Worm (Caenorhabditis elegans): ENCODE measurements around the gene sec-20.

sec-20 gene

DNA sequence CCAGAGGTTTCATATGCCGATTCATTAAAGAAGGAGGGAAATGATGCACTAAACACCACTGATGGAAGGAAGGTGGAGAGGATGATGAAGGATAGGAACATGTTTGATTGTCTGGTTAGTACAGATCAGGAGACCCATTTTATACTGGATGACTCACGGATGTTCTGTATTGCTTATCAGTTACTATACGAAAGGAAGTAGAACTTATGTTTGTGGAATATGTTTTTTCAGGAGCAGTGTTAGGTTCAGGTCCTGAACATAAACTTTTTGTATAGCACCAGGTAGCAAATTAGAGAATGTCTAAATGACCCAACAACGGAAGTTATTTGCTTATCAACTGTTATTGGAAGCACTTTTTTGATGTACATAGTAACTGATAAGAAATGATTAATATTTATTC is 16.2 kb upstream of the sec-20 start, which contains the start of gene clec-148:
Gene clec-148, minus strand, starts transcription at position 101 of the 400 bp plus-strand sequence.
- TF ChIP-seq ceh-36 (tag; optimal IDR thresholded peaks at IDR 0.05) = no peak
- TF ChIP-seq aly-1 (tag; optimal IDR thresholded peaks at IDR 0.05) = no peak
- TF ChIP-seq hmg-4 (GFP tag; optimal IDR thresholded peaks at IDR 0.05) = no peak
- no peak for TF ChIP-seq hmbx-1 (tag; optimal IDR thresholded peaks at IDR 0.05)
- no peak for TF ChIP-seq tbx-11 (GFP tag; IDR thresholded peaks at IDR 0.05)
- no peak for TF ChIP-seq ceh-13 (GFP tag; optimal IDR thresholded peaks at IDR 0.05)
- no peak for TF ChIP-seq F13C5.2 (tag; optimal IDR thresholded peaks at IDR 0.05)
- no peak for TF ChIP-seq ama-1 (optimal IDR thresholded peaks at IDR 0.05)
- TF ChIP-seq tbx-37 (GFP tag; conservative IDR thresholded peaks at IDR 0.05) = no peak
- no peak for TF ChIP-seq ets-7 (tag; optimal IDR thresholded peaks at IDR 0.05)
- TF ChIP-seq scrt-1 (GFP tag; IDR thresholded peaks at IDR 0.05) = no peak
- no peak for TF ChIP-seq B0310.2 (tag; optimal IDR thresholded peaks at IDR 0.05)
- no peak for TF ChIP-seq hnd-1 (tag; optimal IDR thresholded peaks at IDR 0.05)
- no peak for TF ChIP-seq tra-4 (tag; optimal IDR thresholded peaks at IDR 0.05)
- no peak for TF ChIP-seq pes-1 (GFP tag; IDR thresholded peaks at IDR 0.05)
- TF ChIP-seq sea-1 (GFP tag; conservative IDR thresholded peaks at IDR 0.05) = no peak
- TF ChIP-seq flt-1 (GFP tag; IDR thresholded peaks at IDR 0.05) = no peak

DNA sequence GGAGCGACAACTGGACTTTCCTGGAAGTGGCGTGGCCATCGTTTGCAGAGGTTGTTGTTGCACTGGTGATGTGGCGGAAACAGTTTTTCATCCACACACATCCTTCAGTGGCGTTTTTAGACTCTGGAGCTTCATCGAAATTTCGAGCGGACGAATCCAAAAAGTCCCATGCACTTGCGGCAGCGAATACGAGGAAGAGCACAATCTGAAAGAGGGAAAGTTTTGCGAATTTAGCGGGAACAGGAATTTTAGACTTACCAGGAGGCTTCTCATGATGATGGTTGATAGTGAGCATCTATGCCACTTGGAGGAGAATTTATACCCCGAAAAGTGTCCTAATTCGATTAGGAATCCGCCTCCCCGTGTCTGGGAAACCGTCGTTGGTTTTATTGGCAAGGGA is 14.2 kb upstream of the sec-20 start, which contains the start of gene F40G9.14:
Gene F40G9.14, minus strand, starts transcription at position 101 of the 400 bp plus-strand sequence.
- TF ChIP-seq ceh-13 (GFP tag; optimal IDR thresholded peaks at IDR 0.05) (no peak), hnd-1 (tag; optimal IDR thresholded peaks at IDR 0.05) (no peak), aly-1 (tag; optimal IDR thresholded peaks at IDR 0.05) (no peak), tbx-37 (GFP tag; conservative IDR thresholded peaks at IDR 0.05) (no peak), tra-4 (tag; optimal IDR thresholded peaks at IDR 0.05) (no peak), ama-1 (optimal IDR thresholded peaks at IDR 0.05) (no peak), scrt-1 (GFP tag; IDR thresholded peaks at IDR 0.05) (no peak), hmbx-1 (tag; optimal IDR thresholded peaks at IDR 0.05) (no peak), ceh-36 (tag; optimal IDR thresholded peaks at IDR 0.05) (no peak), tbx-11 (GFP tag; IDR thresholded peaks at IDR 0.05) (no peak), sea-1 (GFP tag; conservative IDR thresholded peaks at IDR 0.05) (no peak), ets-7 (tag; optimal IDR thresholded peaks at IDR 0.05) (no peak), flt-1 (GFP tag; IDR thresholded peaks at IDR 0.05) (no peak), B0310.2 (tag; optimal IDR thresholded peaks at IDR 0.05) (no peak), hmg-4 (GFP tag; optimal IDR thresholded peaks at IDR 0.05) (no peak)

DNA sequence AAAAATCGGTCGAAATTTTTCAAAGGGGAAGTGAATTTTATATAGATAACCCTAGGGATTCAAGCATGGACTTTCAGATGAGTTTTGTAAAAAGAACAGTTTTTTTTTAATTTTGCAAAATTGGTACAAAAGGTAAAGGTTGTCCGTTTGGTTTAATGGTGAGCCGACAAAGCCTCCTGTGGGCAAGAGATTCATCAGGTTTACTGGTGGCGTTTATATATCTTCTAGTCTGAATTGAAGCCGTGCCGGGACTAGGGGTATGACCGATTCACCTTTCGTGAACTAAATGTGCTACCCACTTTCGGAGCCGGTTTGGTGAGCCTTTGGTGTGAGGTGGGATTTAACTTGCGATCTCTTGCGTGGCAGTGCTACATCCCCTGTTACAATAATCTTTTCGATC is 13.8 kb upstream of the sec-20 start:
- TF ChIP-seq ama-1 (optimal IDR thresholded peaks at IDR 0.05) (peak; percentile 91), hnd-1 (tag; optimal IDR thresholded peaks at IDR 0.05) (no peak), sea-1 (GFP tag; conservative IDR thresholded peaks at IDR 0.05) (peak; percentile 67; the same call in 1 of the 2 replicates), F13C5.2 (tag; optimal IDR thresholded peaks at IDR 0.05) (no peak)

DNA sequence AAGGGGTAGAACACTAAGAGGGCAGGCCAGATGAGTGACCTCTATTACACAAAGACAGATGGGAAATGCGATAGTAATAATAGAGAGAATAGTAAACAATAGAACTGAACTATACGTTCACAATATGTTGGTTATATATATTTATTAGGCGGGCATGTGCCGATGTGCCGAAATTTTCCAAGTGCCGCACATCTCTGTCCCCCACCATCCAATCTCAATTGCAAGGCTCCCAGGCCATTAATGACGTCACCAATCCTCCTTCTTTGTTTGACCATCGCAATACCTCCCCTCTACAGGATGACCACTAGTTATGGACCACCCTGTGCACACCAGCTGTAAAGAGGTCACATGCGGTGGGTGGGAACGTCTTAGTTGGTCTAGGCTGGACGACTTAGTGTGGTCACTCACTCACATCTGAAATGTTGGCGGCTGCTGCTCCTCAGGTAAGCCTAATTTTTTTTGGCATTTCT is 12.7 kb upstream of the sec-20 start, which contains the start of gene F40G9.6:
Gene F40G9.6, plus strand, starts transcription at position 420 of the 470 bp plus-strand sequence.
- TF ChIP-seq tbx-11 (GFP tag; IDR thresholded peaks at IDR 0.05) (0 out of 2 replicates have a peak, but pooled peaks have one; percentile 37), hmg-4 (GFP tag; optimal IDR thresholded peaks at IDR 0.05) (peak; percentile 60), ama-1 (optimal IDR thresholded peaks at IDR 0.05) (no peak), ceh-36 (tag; optimal IDR thresholded peaks at IDR 0.05) (no peak)

DNA sequence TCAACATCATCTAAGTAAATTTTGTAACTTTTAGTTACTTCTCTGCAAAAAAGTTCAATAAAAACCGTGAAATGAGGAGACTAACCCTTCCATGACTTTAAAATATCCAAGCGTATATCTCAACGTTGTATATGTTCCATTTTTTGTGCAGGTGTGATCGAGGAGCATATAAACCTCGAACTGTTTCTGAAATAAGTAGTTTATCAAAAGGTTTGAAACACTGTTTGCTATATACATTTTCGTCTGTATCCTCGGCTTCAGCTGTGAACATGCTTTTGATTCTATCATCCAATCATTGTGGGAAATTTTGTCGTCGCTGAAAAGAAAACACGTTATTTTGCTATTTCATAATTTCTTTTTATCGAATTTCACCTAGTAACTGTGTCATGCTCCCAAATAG is 10.9 kb upstream of the sec-20 start, which contains the start of gene F40G9.5:
Gene F40G9.5, plus strand, starts transcription at position 301 of the 400 bp plus-strand sequence.
- TF ChIP-seq sea-1 (GFP tag; conservative IDR thresholded peaks at IDR 0.05) (no peak), aly-1 (tag; optimal IDR thresholded peaks at IDR 0.05) (no peak), F13C5.2 (tag; optimal IDR thresholded peaks at IDR 0.05) (no peak), ceh-13 (GFP tag; optimal IDR thresholded peaks at IDR 0.05) (no peak), tra-4 (tag; optimal IDR thresholded peaks at IDR 0.05) (no peak), hnd-1 (tag; optimal IDR thresholded peaks at IDR 0.05) (no peak), ceh-36 (tag; optimal IDR thresholded peaks at IDR 0.05) (no peak), hmbx-1 (tag; optimal IDR thresholded peaks at IDR 0.05) (no peak), scrt-1 (GFP tag; IDR thresholded peaks at IDR 0.05) (no peak), flt-1 (GFP tag; IDR thresholded peaks at IDR 0.05) (no peak), B0310.2 (tag; optimal IDR thresholded peaks at IDR 0.05) (no peak), tbx-11 (GFP tag; IDR thresholded peaks at IDR 0.05) (no peak), tbx-37 (GFP tag; conservative IDR thresholded peaks at IDR 0.05) (no peak), hmg-4 (GFP tag; optimal IDR thresholded peaks at IDR 0.05) (no peak), ets-7 (tag; optimal IDR thresholded peaks at IDR 0.05) (no peak), pes-1 (GFP tag; IDR thresholded peaks at IDR 0.05) (no peak)

DNA sequence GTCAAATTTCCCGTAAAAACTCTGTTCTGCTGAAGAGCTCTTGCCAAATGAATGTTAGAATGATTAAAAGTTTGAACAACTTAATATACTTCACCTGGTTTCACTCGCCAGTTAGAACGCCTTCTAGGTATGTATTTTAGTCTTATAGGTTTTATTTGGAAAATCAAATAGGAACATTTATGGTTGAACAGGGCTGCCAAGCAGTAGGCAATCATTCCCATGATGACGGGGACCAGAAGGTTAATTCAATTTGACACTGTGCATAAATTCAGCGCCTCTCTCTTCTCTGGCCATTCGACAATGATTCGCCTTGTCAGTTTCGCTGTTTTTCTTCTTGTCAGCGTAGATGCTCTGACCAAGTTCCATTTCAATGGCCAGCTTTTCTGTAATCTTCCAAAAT is 9.8 kb upstream of the sec-20 start, which contains the start of gene F40G9.15:
Gene F40G9.15, plus strand, starts transcription at position 301 of the 400 bp plus-strand sequence.
- TF ChIP-seq ceh-13 (GFP tag; optimal IDR thresholded peaks at IDR 0.05) = peak; percentile 12
- TF ChIP-seq ama-1 (optimal IDR thresholded peaks at IDR 0.05) = no peak

DNA sequence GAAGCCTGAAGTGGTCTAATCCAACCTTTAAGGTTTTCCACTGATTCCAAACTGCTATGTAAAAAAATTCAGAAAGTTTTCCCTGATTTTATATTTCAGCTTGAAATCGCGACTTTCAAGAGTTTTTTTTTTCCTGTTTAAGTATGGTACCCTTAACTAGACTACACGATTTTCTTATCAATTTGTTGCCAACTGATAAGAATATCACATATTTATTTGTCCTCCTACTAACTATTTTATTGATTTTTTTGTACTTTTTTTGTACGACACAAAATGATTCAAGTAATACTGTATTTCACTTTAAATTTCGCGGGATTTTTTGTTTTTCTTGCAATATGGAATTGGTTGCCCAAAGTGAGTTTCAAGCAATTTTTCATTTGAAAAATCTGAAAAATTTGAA is 8.8 kb upstream of the sec-20 start:
- TF ChIP-seq aly-1 (tag; optimal IDR thresholded peaks at IDR 0.05) (no peak), scrt-1 (GFP tag; IDR thresholded peaks at IDR 0.05) (no peak), hnd-1 (tag; optimal IDR thresholded peaks at IDR 0.05) (no peak), tra-4 (tag; optimal IDR thresholded peaks at IDR 0.05) (no peak)

DNA sequence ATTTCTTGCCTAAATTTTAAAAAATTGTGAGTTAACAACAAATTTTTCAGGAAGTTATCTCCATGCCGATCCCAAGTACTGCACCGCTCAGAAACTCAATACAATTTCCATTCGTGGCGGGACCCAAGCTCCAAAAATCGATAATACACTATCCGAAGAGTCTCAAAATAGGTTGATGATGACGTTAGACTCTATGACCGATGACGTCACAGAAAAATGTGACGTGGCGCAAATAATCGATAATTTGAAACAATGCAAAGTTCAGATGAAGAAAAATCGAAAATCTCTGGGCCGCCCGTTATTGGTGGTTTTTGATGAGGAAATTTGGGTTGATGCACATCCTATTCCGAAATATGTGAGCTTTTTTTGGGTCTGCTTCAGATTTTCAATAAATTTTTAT is 7.6 kb upstream of the sec-20 start:
- TF ChIP-seq F13C5.2 (tag; optimal IDR thresholded peaks at IDR 0.05) (no peak), ceh-13 (GFP tag; optimal IDR thresholded peaks at IDR 0.05) (no peak), flt-1 (GFP tag; IDR thresholded peaks at IDR 0.05) (no peak), tra-4 (tag; optimal IDR thresholded peaks at IDR 0.05) (no peak), B0310.2 (tag; optimal IDR thresholded peaks at IDR 0.05) (no peak), tbx-11 (GFP tag; IDR thresholded peaks at IDR 0.05) (no peak), ceh-36 (tag; optimal IDR thresholded peaks at IDR 0.05) (no peak), ets-7 (tag; optimal IDR thresholded peaks at IDR 0.05) (no peak), tbx-37 (GFP tag; conservative IDR thresholded peaks at IDR 0.05) (no peak), hmbx-1 (tag; optimal IDR thresholded peaks at IDR 0.05) (no peak), sea-1 (GFP tag; conservative IDR thresholded peaks at IDR 0.05) (no peak), pes-1 (GFP tag; IDR thresholded peaks at IDR 0.05) (no peak), hnd-1 (tag; optimal IDR thresholded peaks at IDR 0.05) (no peak), ama-1 (optimal IDR thresholded peaks at IDR 0.05) (no peak), scrt-1 (GFP tag; IDR thresholded peaks at IDR 0.05) (no peak)
